Fruit fly (Drosophila melanogaster) whole organism, embryonic: ENCODE data around the gene CG11294.

ENCODE experiments used
- ATbp ChIP-seq: fragments of 200-800 bp; sonication (Bioruptor generic); optimal IDR thresholded peaks from 2 replicates; lab custom pipeline; 2017; ENCODE audit warnings: missing biosample characterization, mild to moderate bottlenecking, missing genetic modification characterization, missing genetic modification reagents
- Antp ChIP-seq: fragments of 200-800 bp; sonication (Bioruptor generic); optimal IDR thresholded peaks from 3 replicates; lab custom pipeline; 2016; ENCODE audit warnings: missing biosample characterization, missing genetic modification characterization
- Awh ChIP-seq: fragments of 200-800 bp; sonication (Bioruptor generic); IDR thresholded peaks from 2 replicates; pipeline ENCODE4, ENCODE4 v1.3.6; 2022; ENCODE audit warnings: missing biosample characterization, missing genetic modification characterization
- BEAF-32 ChIP-seq: fragments of 200-800 bp; sonication (Bioruptor generic); optimal IDR thresholded peaks from 3 replicates; lab custom pipeline; 2017; ENCODE audit warnings: missing biosample characterization, missing genetic modification characterization, mild to moderate bottlenecking, moderate library complexity, missing genetic modification reagents
- Bteb2 ChIP-seq: fragments of 200-800 bp; sonication (Bioruptor generic); optimal IDR thresholded peaks from 2 replicates; lab custom pipeline; 2016; ENCODE audit warnings: missing biosample characterization, missing genetic modification characterization
- CG11247 ChIP-seq: fragments of 200-800 bp; sonication (Bioruptor generic); IDR thresholded peaks from 2 replicates; pipeline ENCODE4 v1.3.6; 2022; ENCODE audit warnings: missing biosample characterization, missing genetic modification characterization
- CG13296 ChIP-seq: fragments of 200-800 bp; sonication (Bioruptor generic); optimal IDR thresholded peaks from 3 replicates; lab custom pipeline; 2018; ENCODE audit warnings: missing biosample characterization, mild to moderate bottlenecking, missing genetic modification characterization
- CG15011 ChIP-seq: fragments of 200-800 bp; sonication (Bioruptor generic); optimal IDR thresholded peaks from 3 replicates; lab custom pipeline; 2018; ENCODE audit warnings: missing biosample characterization, mild to moderate bottlenecking, missing genetic modification characterization
- CG15269 ChIP-seq: fragments of 200-800 bp; sonication (Bioruptor generic); optimal IDR thresholded peaks from 2 replicates; lab custom pipeline; 2018; ENCODE audit warnings: missing biosample characterization, mild to moderate bottlenecking, missing genetic modification characterization, moderate library complexity
- CG17912 ChIP-seq: fragments of 200-800 bp; sonication (Bioruptor generic); optimal IDR thresholded peaks from 2 replicates; lab custom pipeline; 2018; ENCODE audit warnings: missing biosample characterization, mild to moderate bottlenecking, missing genetic modification characterization
- CG4282 ChIP-seq: fragments of 200-800 bp; sonication (Bioruptor generic); optimal IDR thresholded peaks from 2 replicates; lab custom pipeline; 2016; ENCODE audit warnings: missing biosample characterization, missing genetic modification characterization
- CG4360 ChIP-seq: fragments of 200-800 bp; sonication (Bioruptor generic); IDR thresholded peaks from 2 replicates; pipeline ENCODE4 v1.3.6; 2022; ENCODE audit warnings: missing biosample characterization, missing genetic modification characterization
- CG8944 ChIP-seq: fragments of 200-800 bp; sonication (Bioruptor generic); optimal IDR thresholded peaks from 3 replicates; lab custom pipeline; 2016; ENCODE audit warnings: missing biosample characterization, missing genetic modification characterization
- CG9727 ChIP-seq: fragments of 200-800 bp; sonication (Bioruptor generic); optimal IDR thresholded peaks from 3 replicates; lab custom pipeline; 2017; ENCODE audit warnings: missing biosample characterization, mild to moderate bottlenecking, missing genetic modification characterization
- Dek ChIP-seq: fragments of 200-800 bp; sonication (Bioruptor generic); optimal IDR thresholded peaks from 3 replicates; lab custom pipeline; 2019; ENCODE audit warnings: missing biosample characterization, mild to moderate bottlenecking, missing genetic modification characterization, moderate library complexity
- Dip3 ChIP-seq: fragments of 200-800 bp; sonication (Bioruptor generic); optimal IDR thresholded peaks from 3 replicates; lab custom pipeline; 2016; ENCODE audit warnings: missing biosample characterization, missing genetic modification characterization
- Doc3 ChIP-seq: fragments of 200-800 bp; sonication (Bioruptor generic); IDR thresholded peaks from 3 replicates; pipeline ENCODE4 v1.3.6; 2022; ENCODE audit warnings: missing biosample characterization, missing genetic modification characterization; ENCODE audit not compliant: partially characterized antibody
- E2f2 ChIP-seq: fragments of 200-800 bp; sonication (Bioruptor generic); IDR thresholded peaks from 2 replicates; pipeline ENCODE4 v1.3.6; 2022; ENCODE audit warnings: missing biosample characterization, missing genetic modification characterization
- GATAe ChIP-seq: fragments of 200-800 bp; sonication (Bioruptor generic); conservative IDR thresholded peaks from 2 replicates; pipeline ENCODE4 v1.3.6; 2022; ENCODE audit warnings: missing biosample characterization, missing genetic modification characterization
- H15 ChIP-seq: fragments of 200-800 bp; sonication (Bioruptor generic); IDR thresholded peaks from 3 replicates; pipeline ENCODE4 v1.3.6; 2022; ENCODE audit warnings: missing biosample characterization, missing genetic modification characterization
- HLH54F ChIP-seq: fragments of 200-800 bp; sonication (Bioruptor generic); optimal IDR thresholded peaks from 3 replicates; lab custom pipeline; 2016; ENCODE audit warnings: missing biosample characterization, missing genetic modification characterization
- HLHmδ ChIP-seq: fragments of 200-800 bp; sonication (Bioruptor generic); optimal IDR thresholded peaks from 2 replicates; lab custom pipeline; 2018; ENCODE audit warnings: missing biosample characterization, mild to moderate bottlenecking, missing genetic modification characterization, moderate library complexity
- Meics ChIP-seq: fragments of 200-800 bp; sonication (Bioruptor generic); optimal IDR thresholded peaks from 2 replicates; lab custom pipeline; 2017; ENCODE audit warnings: missing biosample characterization, mild to moderate bottlenecking, missing genetic modification characterization
- Rfx ChIP-seq: fragments of 200-800 bp; sonication (Bioruptor generic); IDR thresholded peaks from 2 replicates; pipeline ENCODE4 v1.3.6; 2022; ENCODE audit warnings: missing biosample characterization, missing genetic modification characterization
- TFAM ChIP-seq: fragments of 200-800 bp; sonication (Bioruptor generic); optimal IDR thresholded peaks from 2 replicates; lab custom pipeline; 2017; ENCODE audit warnings: missing biosample characterization, missing genetic modification characterization, inconsistent platforms
- abd-A ChIP-seq: fragments of 200-800 bp; sonication (Bioruptor generic); optimal IDR thresholded peaks from 3 replicates; lab custom pipeline; 2019; ENCODE audit warnings: missing biosample characterization, mild to moderate bottlenecking, missing genetic modification characterization, moderate library complexity
- bsh ChIP-seq, 2 experiments: fragments of 200-800 bp; sonication (Bioruptor generic); optimal IDR thresholded peaks; 2 replicates each; lab custom pipeline; 2017 to 2018; ENCODE audit warnings: mild to moderate bottlenecking in 2 of 2, missing biosample characterization in 2 of 2, missing genetic modification characterization in 2 of 2, moderate library complexity in 1 of 2
- btn ChIP-seq: fragments of 200-800 bp; sonication (Bioruptor generic); optimal IDR thresholded peaks from 2 replicates; lab custom pipeline; 2016; ENCODE audit warnings: missing biosample characterization, missing genetic modification characterization
- chinmo ChIP-seq: fragments of 200-800 bp; sonication (Bioruptor generic); IDR thresholded peaks from 4 replicates; pipeline ENCODE4 v1.3.6; 2022; ENCODE audit warnings: missing biosample characterization, missing genetic modification characterization; ENCODE audit not compliant: partially characterized antibody
- crc ChIP-seq: fragments of 200-800 bp; sonication (Bioruptor generic); optimal IDR thresholded peaks from 2 replicates; lab custom pipeline; 2016; ENCODE audit warnings: missing biosample characterization, missing genetic modification characterization
- crol ChIP-seq: fragments of 200-800 bp; sonication (Bioruptor generic); IDR thresholded peaks from 2 replicates; pipeline ENCODE4 v1.3.6; 2022; ENCODE audit warnings: missing biosample characterization, missing genetic modification characterization
- dysf ChIP-seq: fragments of 200-800 bp; sonication (Bioruptor generic); IDR thresholded peaks from 3 replicates; pipeline ENCODE4 v1.3.6; 2022; ENCODE audit warnings: missing biosample characterization, missing genetic modification characterization
- esg ChIP-seq: fragments of 200-800 bp; sonication (Bioruptor generic); conservative IDR thresholded peaks from 2 replicates; pipeline ENCODE4 v1.3.6; 2022; ENCODE audit warnings: missing biosample characterization, missing genetic modification characterization
- gem ChIP-seq: fragments of 200-800 bp; sonication (Bioruptor generic); optimal IDR thresholded peaks from 2 replicates; lab custom pipeline; 2019; ENCODE audit warnings: missing biosample characterization, mild to moderate bottlenecking, missing genetic modification characterization, moderate library complexity
- oc ChIP-seq: fragments of 200-800 bp; sonication (Bioruptor generic); optimal IDR thresholded peaks from 2 replicates; lab custom pipeline; 2018; ENCODE audit warnings: missing biosample characterization, mild to moderate bottlenecking, missing genetic modification characterization, moderate library complexity
- otp ChIP-seq: fragments of 200-800 bp; sonication (Bioruptor generic); IDR thresholded peaks from 3 replicates; pipeline ENCODE4, ENCODE4 v1.3.6; 2022; ENCODE audit warnings: missing biosample characterization, missing genetic modification characterization
- phol ChIP-seq: fragments of 200-800 bp; sonication (Bioruptor generic); optimal IDR thresholded peaks from 3 replicates; lab custom pipeline; 2018; ENCODE audit warnings: missing biosample characterization, mild to moderate bottlenecking, missing genetic modification characterization, moderate library complexity
- salm ChIP-seq: fragments of 200-800 bp; sonication (Bioruptor generic); optimal IDR thresholded peaks from 2 replicates; lab custom pipeline; 2018; ENCODE audit warnings: missing biosample characterization, mild to moderate bottlenecking, missing genetic modification characterization
- sd ChIP-seq: fragments of 200-800 bp; sonication (Bioruptor generic); optimal IDR thresholded peaks from 3 replicates; lab custom pipeline; 2018; ENCODE audit warnings: missing biosample characterization, mild to moderate bottlenecking, missing genetic modification characterization, moderate library complexity
- unpg ChIP-seq: fragments of 200-800 bp; sonication (Bioruptor generic); optimal IDR thresholded peaks from 3 replicates; lab custom pipeline; 2018; ENCODE audit warnings: missing biosample characterization, mild to moderate bottlenecking, missing genetic modification characterization, moderate library complexity
- vvl ChIP-seq: fragments of 200-800 bp; sonication (Bioruptor generic); IDR thresholded peaks from 2 replicates; pipeline ENCODE4 v1.3.6; 2022; ENCODE audit warnings: missing biosample characterization, missing genetic modification characterization

Gene CG11294

DNA sequence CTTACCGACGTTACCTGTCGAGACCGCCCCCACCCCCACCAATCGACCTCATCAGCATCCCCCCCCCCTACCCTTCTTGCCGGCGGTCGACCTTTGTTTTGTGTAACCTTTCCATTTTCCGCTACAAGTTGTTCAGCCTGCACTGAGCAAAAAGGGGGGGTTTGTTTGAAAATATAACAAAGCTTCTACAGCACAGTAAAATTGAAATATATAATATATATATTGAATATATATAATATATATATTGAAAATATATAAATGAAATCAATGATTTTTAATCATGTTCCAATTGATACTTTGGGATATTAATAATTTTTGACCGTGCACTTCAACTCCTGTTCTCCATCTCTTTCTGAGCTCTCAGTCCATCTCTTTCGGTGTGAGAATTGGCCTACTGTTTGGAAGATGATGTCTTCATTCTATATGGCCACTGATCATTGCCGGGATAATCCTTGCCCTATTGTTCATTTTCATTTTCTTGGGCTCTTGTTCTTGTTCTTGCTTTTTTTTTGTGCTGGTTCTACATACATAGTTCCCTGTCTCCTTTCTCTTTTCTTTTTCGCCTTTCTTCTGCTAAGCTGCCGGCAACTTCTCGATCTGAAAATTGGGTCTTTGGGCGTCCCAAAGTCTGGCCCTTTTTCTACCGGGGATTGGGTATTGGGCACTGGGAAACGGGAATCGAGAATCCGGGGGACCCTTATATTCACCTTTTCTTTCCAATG is 27.7 kb downstream of the CG11294 start (continued):
- TF ChIP-seq phol (tag; lab: Kevin White, UChicago) (peak; percentile 15), CG15269 (no peak), CG9727 (GFP tag; lab: Kevin White, UChicago) (peak; percentile 33), unpg (GFP tag; lab: Kevin White, UChicago) (peak; percentile 15), bsh (GFP tag; optimal IDR thresholded peaks at IDR 0.05; lab: Kevin White, UChicago) (peak in 1 of 2 experiments; percentile 18), Rfx (GFP tag; lab: Robert Waterston, UW) (no peak), gem (tag; lab: Kevin White, UChicago) (peak; percentile 47), crol (GFP tag; lab: Robert Waterston, UW) (peak; percentile 49; the same call in 1 of the 2 replicates)

DNA sequence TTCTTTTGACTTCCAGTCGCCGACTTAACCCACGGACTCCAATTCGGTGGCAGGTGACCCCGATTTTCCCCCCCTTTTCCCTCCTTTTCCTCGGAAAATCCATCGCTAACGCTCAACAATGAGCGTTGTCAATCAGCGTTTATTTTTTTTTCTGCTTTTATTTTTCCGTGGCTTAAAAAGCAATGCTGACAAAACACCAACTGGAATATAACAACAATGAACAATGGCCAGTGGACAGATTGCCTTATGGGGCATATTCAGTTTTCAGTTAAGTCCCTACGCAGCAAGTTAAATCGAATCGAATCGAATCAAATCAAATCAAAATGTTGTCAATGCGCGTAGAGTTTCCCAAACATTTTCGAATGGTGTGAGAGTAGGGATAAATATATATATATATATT is 29.6 kb downstream of the CG11294 start:
- TF ChIP-seq btn (no peak), oc (peak; percentile 95)

DNA sequence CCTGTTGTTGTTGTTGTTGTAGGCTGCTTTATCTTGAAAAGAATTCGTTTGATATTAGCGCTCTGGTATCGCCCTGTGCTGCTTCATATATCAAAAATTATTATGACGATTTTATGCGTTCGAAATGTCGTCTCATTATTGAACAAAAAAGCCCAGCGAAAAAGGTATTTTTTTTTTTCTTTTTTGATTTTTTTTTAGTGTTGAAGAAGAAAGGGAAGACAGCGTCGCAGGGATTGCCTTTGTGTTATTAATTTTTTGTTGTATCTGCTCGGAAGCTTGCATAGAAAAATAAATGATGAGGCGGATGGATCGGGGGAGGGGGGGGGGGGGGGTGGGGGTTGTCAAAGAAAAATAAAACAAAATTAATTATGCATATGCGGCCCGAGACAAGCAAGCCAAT is 31.2 kb downstream of the CG11294 start:
- TF ChIP-seq oc (peak; percentile 88), ATbp (GFP tag; lab: Kevin White, UChicago) (no peak), BEAF-32 (GFP tag; lab: Kevin White, UChicago) (no peak), chinmo (0 out of 4 replicates have a peak, but pooled peaks have one; percentile 53), CG13296 (GFP tag; lab: Kevin White, UChicago) (no peak), abd-A (peak; percentile 24), sd (tag; lab: Kevin White, UChicago) (peak; percentile 50), CG4360 (peak; percentile 86), crol (GFP tag; lab: Robert Waterston, UW) (0 out of 2 replicates have a peak, but pooled peaks have one; percentile 36), H15 (GFP tag; lab: Robert Waterston, UW) (no peak), vvl (GFP tag; lab: Robert Waterston, UW) (0 out of 2 replicates have a peak, but pooled peaks have one; percentile 20), Doc3 (GFP tag; lab: Robert Waterston, UW) (no peak), HLH54F (GFP tag; lab: Kevin White, UChicago) (no peak), CG17912 (GFP tag; lab: Kevin White, UChicago) (no peak), Antp (GFP tag; lab: Kevin White, UChicago) (no peak), CG8944 (no peak), Awh (peak; percentile 72), TFAM (no peak), otp (GFP tag; lab: Robert Waterston, UW) (no peak), bsh (GFP tag; optimal IDR thresholded peaks at IDR 0.05; lab: Kevin White, UChicago) (no peak), HLHmδ (no peak), CG4282 (GFP tag; lab: Kevin White, UChicago) (no peak), Dek (tag; lab: Kevin White, UChicago) (no peak), Bteb2 (GFP tag; lab: Kevin White, UChicago) (no peak), Meics (GFP tag; lab: Kevin White, UChicago) (no peak), crc (GFP tag; lab: Kevin White, UChicago) (no peak), GATAe (GFP tag; lab: Robert Waterston, UW) (no peak), CG11247 (GFP tag; lab: Robert Waterston, UW) (no peak), dysf (no peak), CG15011 (no peak), salm (tag; lab: Kevin White, UChicago) (no peak), E2f2 (GFP tag; lab: Robert Waterston, UW) (no peak), Dip3 (GFP tag; lab: Kevin White, UChicago) (no peak), esg (no peak)
